Fruit fly (Drosophila melanogaster): ENCODE measurements around the gene CG13856.

The CG13856 gene

dm6 chr3R:22358810-22359209, 43.6 kb upstream of the CG13856 start (continued):
- 0 out of 2 replicates have a peak, but pooled peaks have one; percentile 40 for TF ChIP-seq ro (GFP tag; IDR thresholded peaks at IDR 0.05)
- TF ChIP-seq CG16815 (GFP tag; optimal IDR thresholded peaks at IDR 0.05) = peak; percentile 38
- peak; percentile 88 for TF ChIP-seq Blimp-1 (GFP tag; optimal IDR thresholded peaks at IDR 0.05)
- TF ChIP-seq kni (GFP tag; optimal IDR thresholded peaks at IDR 0.05) = peak; percentile 78
- TF ChIP-seq CG43689 (GFP tag; IDR thresholded peaks at IDR 0.05) = 0 out of 2 replicates have a peak, but pooled peaks have one; percentile 27
- TF ChIP-seq Sin3A (optimal IDR thresholded peaks at IDR 0.05) = no peak
- peak; percentile 32 for TF ChIP-seq Chrac-16 (GFP tag; optimal IDR thresholded peaks at IDR 0.05)
- TF ChIP-seq pan (optimal IDR thresholded peaks at IDR 0.05) = no peak
- peak in 1 of 2 experiments; percentile 85 for TF ChIP-seq pan (GFP tag; optimal IDR thresholded peaks at IDR 0.05 in 1 of 2, IDR thresholded peaks at IDR 0.05 in 1 of 2)
- TF ChIP-seq CG7556 (GFP tag; optimal IDR thresholded peaks at IDR 0.05) = peak; percentile 67
- no peak for TF ChIP-seq CG42726 (GFP tag; IDR thresholded peaks at IDR 0.05; ENCODE audit: partially characterized antibody)
- peak; percentile 33 for TF ChIP-seq Atf3 (GFP tag; optimal IDR thresholded peaks at IDR 0.05)
- TF ChIP-seq Dbx (GFP tag; IDR thresholded peaks at IDR 0.05) = 0 out of 3 replicates have a peak, but pooled peaks have one; percentile 25
- no peak for TF ChIP-seq fu2 (GFP tag; optimal IDR thresholded peaks at IDR 0.05)
- peak; percentile 62 for TF ChIP-seq ewg (GFP tag; optimal IDR thresholded peaks at IDR 0.05)
- peak; percentile 62 for TF ChIP-seq CG15011 (GFP tag; optimal IDR thresholded peaks at IDR 0.05)
- no peak for TF ChIP-seq Ets65A (GFP tag)
- TF ChIP-seq CG8944 (GFP tag; optimal IDR thresholded peaks at IDR 0.05) = peak; percentile 53
- TF ChIP-seq otp (GFP tag; IDR thresholded peaks at IDR 0.05) = peak; percentile 61; the same call in 2 of the 3 replicates
- TF ChIP-seq CG2129 (GFP tag; IDR thresholded peaks at IDR 0.05; ENCODE audit: partially characterized antibody) = no peak
- peak; percentile 73 for TF ChIP-seq CG1792 (GFP tag; optimal IDR thresholded peaks at IDR 0.05)
- peak; percentile 6 for TF ChIP-seq scrt (GFP tag; optimal IDR thresholded peaks at IDR 0.05)
- peak; percentile 70 for TF ChIP-seq bab2 (GFP tag; optimal IDR thresholded peaks at IDR 0.05)
- TF ChIP-seq CG10274 (GFP tag; optimal IDR thresholded peaks at IDR 0.05) = no peak
- peak; percentile 65 for TF ChIP-seq az2 (GFP tag; optimal IDR thresholded peaks at IDR 0.05)
- peak; percentile 53; the same call in 1 of the 2 replicates for TF ChIP-seq Nf-YA (GFP tag; IDR thresholded peaks at IDR 0.05)
- no peak for TF ChIP-seq D (optimal IDR thresholded peaks at IDR 0.05)
- TF ChIP-seq D (GFP tag; optimal IDR thresholded peaks at IDR 0.05) = peak; percentile 82
- no peak for TF ChIP-seq CG32772 (GFP tag; IDR thresholded peaks at IDR 0.05)
- peak; percentile 25 for TF ChIP-seq pum (GFP tag; optimal IDR thresholded peaks at IDR 0.05)
- TF ChIP-seq trem (tag; optimal IDR thresholded peaks at IDR 0.05) = peak; percentile 52
- 0 out of 3 replicates have a peak, but pooled peaks have one; percentile 50 for TF ChIP-seq CG3726 (GFP tag; IDR thresholded peaks at IDR 0.05)
- TF ChIP-seq MESR4 (GFP tag; optimal IDR thresholded peaks at IDR 0.05) = no peak
- TF ChIP-seq Fer1 (GFP tag; optimal IDR thresholded peaks at IDR 0.05) = peak; percentile 40
- peak; percentile 17 for TF ChIP-seq Dek (tag; optimal IDR thresholded peaks at IDR 0.05)
- peak; percentile 39; the same call in 1 of the 2 replicates for TF ChIP-seq CG1024 (GFP tag; IDR thresholded peaks at IDR 0.05)
- TF ChIP-seq sens (GFP tag) = peak; percentile 94
- no peak for TF ChIP-seq fru (optimal IDR thresholded peaks at IDR 0.05)
- no peak for TF ChIP-seq slp2 (GFP tag; optimal IDR thresholded peaks at IDR 0.05)
- peak; percentile 59 for TF ChIP-seq Six4 (GFP tag; optimal IDR thresholded peaks at IDR 0.05)
- TF ChIP-seq hth (optimal IDR thresholded peaks at IDR 0.05) = no peak
- no peak for TF ChIP-seq CG6854 (GFP tag; optimal IDR thresholded peaks at IDR 0.05)
- TF ChIP-seq Stat92E (GFP tag; optimal IDR thresholded peaks at IDR 0.05) = peak in 1 of 3 experiments; percentile 15
- TF ChIP-seq Rfx (GFP tag; IDR thresholded peaks at IDR 0.05) = peak; percentile 69
- TF ChIP-seq ind (GFP tag; optimal IDR thresholded peaks at IDR 0.05) = peak; percentile 47
- peak; percentile 74 for TF ChIP-seq Fer3 (tag; optimal IDR thresholded peaks at IDR 0.05)
- peak; percentile 32 for TF ChIP-seq YL-1 (GFP tag; optimal IDR thresholded peaks at IDR 0.05)
- TF ChIP-seq CG15601 (tag; optimal IDR thresholded peaks at IDR 0.05) = peak; percentile 86
- peak in 1 of 2 experiments; percentile 18 for TF ChIP-seq crp (GFP tag; optimal IDR thresholded peaks at IDR 0.05)
- peak; percentile 58 for TF ChIP-seq wek (GFP tag; optimal IDR thresholded peaks at IDR 0.05)
- no peak for TF ChIP-seq vnd (GFP tag; IDR thresholded peaks at IDR 0.05; ENCODE audit: partially characterized antibody)
